Fruit fly (Drosophila melanogaster): Measurements from ENCODE around the gene RhoL.

RhoL gene

dm6 chr3R:9532437-9533180, 30.2 kb upstream of the RhoL start, which contains the start of gene by (continued):
- TF ChIP-seq brk (GFP tag; optimal IDR thresholded peaks at IDR 0.05) (no peak), Jra (GFP tag; optimal IDR thresholded peaks at IDR 0.05) (no peak), OdsH (GFP tag; optimal IDR thresholded peaks at IDR 0.05) (no peak)

dm6 chr3R:9529913-9530312, 27.5 kb upstream of the RhoL start:
- TF ChIP-seq HLH106 (tag; optimal IDR thresholded peaks at IDR 0.05) (no peak), brk (GFP tag; optimal IDR thresholded peaks at IDR 0.05) (no peak), Vsx2 (GFP tag; optimal IDR thresholded peaks at IDR 0.05; ENCODE audit: partially characterized antibody) (no peak), dmrt93B (GFP tag; optimal IDR thresholded peaks at IDR 0.05) (no peak), sage (GFP tag; optimal IDR thresholded peaks at IDR 0.05) (no peak), N (GFP tag; optimal IDR thresholded peaks at IDR 0.05) (no peak), sv (GFP tag; optimal IDR thresholded peaks at IDR 0.05) (no peak), psq (GFP tag; optimal IDR thresholded peaks at IDR 0.05) (no peak), GATAd (GFP tag; optimal IDR thresholded peaks at IDR 0.05) (no peak), OdsH (GFP tag; optimal IDR thresholded peaks at IDR 0.05) (no peak), lola (GFP tag; optimal IDR thresholded peaks at IDR 0.05) (no peak), Abd-B (GFP tag; optimal IDR thresholded peaks at IDR 0.05) (no peak), usp (GFP tag; optimal IDR thresholded peaks at IDR 0.05) (no peak), Hr78 (GFP tag; optimal IDR thresholded peaks at IDR 0.05) (no peak), Hnf4 (GFP tag; optimal IDR thresholded peaks at IDR 0.05) (no peak), ey (GFP tag; optimal IDR thresholded peaks at IDR 0.05) (no peak)

dm6 chr3R:9529387-9529897, 27.1 kb upstream of the RhoL start:
- no peak for TF ChIP-seq tai (GFP tag; optimal IDR thresholded peaks at IDR 0.05)
- no peak for TF ChIP-seq dsf (GFP tag; optimal IDR thresholded peaks at IDR 0.05; ENCODE audit: borderline replicate concordance)
- no peak for TF ChIP-seq CG9705 (GFP tag; optimal IDR thresholded peaks at IDR 0.05)
- no peak for TF ChIP-seq brk (GFP tag; optimal IDR thresholded peaks at IDR 0.05)
- no peak for TF ChIP-seq CG32264 (GFP tag; optimal IDR thresholded peaks at IDR 0.05)
- no peak for TF ChIP-seq Vsx2 (GFP tag; optimal IDR thresholded peaks at IDR 0.05; ENCODE audit: partially characterized antibody)
- no peak for TF ChIP-seq Hr83 (GFP tag; optimal IDR thresholded peaks at IDR 0.05; ENCODE audit: poor library complexity, severe bottlenecking)
- TF ChIP-seq Rel (GFP tag; optimal IDR thresholded peaks at IDR 0.05) = no peak
- peak; percentile 69 for TF ChIP-seq Rel (tag; optimal IDR thresholded peaks at IDR 0.05)

- TF ChIP-seq Abd-B (GFP tag; optimal IDR thresholded peaks at IDR 0.05) = no peak
- peak; percentile 96 for TF ChIP-seq br (GFP tag; optimal IDR thresholded peaks at IDR 0.05)
- peak; percentile 94 for TF ChIP-seq ey (GFP tag; optimal IDR thresholded peaks at IDR 0.05)
- TF ChIP-seq Sp1 (GFP tag; optimal IDR thresholded peaks at IDR 0.05) = peak; percentile 87
- TF ChIP-seq Hnf4 (GFP tag; optimal IDR thresholded peaks at IDR 0.05) = peak; percentile 94
- TF ChIP-seq dl (GFP tag; optimal IDR thresholded peaks at IDR 0.05; ENCODE audit: insufficient read depth in 1 of 2, partially characterized antibody in 2 of 2) = no peak
- peak; percentile 96 for TF ChIP-seq rgr (GFP tag; optimal IDR thresholded peaks at IDR 0.05)
- peak; percentile 10 for TF ChIP-seq jim (GFP tag; optimal IDR thresholded peaks at IDR 0.05)
- peak; percentile 90 for TF ChIP-seq HLH106 (tag; optimal IDR thresholded peaks at IDR 0.05)
- peak; percentile 77 for TF ChIP-seq GATAd (GFP tag; optimal IDR thresholded peaks at IDR 0.05)
- peak; percentile 86 for TF ChIP-seq psq (GFP tag; optimal IDR thresholded peaks at IDR 0.05)
- peak; percentile 95 for TF ChIP-seq foxo (GFP tag; optimal IDR thresholded peaks at IDR 0.05)
- no peak for TF ChIP-seq Dfd (GFP tag; optimal IDR thresholded peaks at IDR 0.05)
- TF ChIP-seq dsf (GFP tag; optimal IDR thresholded peaks at IDR 0.05; ENCODE audit: borderline replicate concordance) = peak; percentile 34
- TF ChIP-seq Hr83 (GFP tag; optimal IDR thresholded peaks at IDR 0.05; ENCODE audit: poor library complexity, severe bottlenecking) = peak; percentile 96
- TF ChIP-seq Jra (GFP tag; optimal IDR thresholded peaks at IDR 0.05) = peak; percentile 88
- TF ChIP-seq CG9705 (GFP tag; optimal IDR thresholded peaks at IDR 0.05) = peak; percentile 68
- TF ChIP-seq CrebA (GFP tag; optimal IDR thresholded peaks at IDR 0.05; ENCODE audit: borderline replicate concordance) = no peak
- no peak for TF ChIP-seq Hr78 (GFP tag; optimal IDR thresholded peaks at IDR 0.05)
- peak; percentile 92 for TF ChIP-seq woc (GFP tag; optimal IDR thresholded peaks at IDR 0.05)
- TF ChIP-seq lola (GFP tag; optimal IDR thresholded peaks at IDR 0.05) = no peak
- TF ChIP-seq N (GFP tag; optimal IDR thresholded peaks at IDR 0.05) = no peak
- TF ChIP-seq fru (GFP tag; optimal IDR thresholded peaks at IDR 0.05) = peak; percentile 97
- TF ChIP-seq pan (optimal IDR thresholded peaks at IDR 0.05) = no peak
- TF ChIP-seq tai (GFP tag; optimal IDR thresholded peaks at IDR 0.05) = no peak
- TF ChIP-seq sage (GFP tag; optimal IDR thresholded peaks at IDR 0.05) = peak; percentile 92
- TF ChIP-seq Dif (GFP tag; optimal IDR thresholded peaks at IDR 0.05; ENCODE audit: partially characterized antibody) = no peak
- peak; percentile 65 for TF ChIP-seq sv (GFP tag; optimal IDR thresholded peaks at IDR 0.05)
- TF ChIP-seq CG32264 (GFP tag; optimal IDR thresholded peaks at IDR 0.05) = peak; percentile 97
- peak; percentile 81 for TF ChIP-seq dmrt93B (GFP tag; optimal IDR thresholded peaks at IDR 0.05)
- TF ChIP-seq Rel (GFP tag; optimal IDR thresholded peaks at IDR 0.05) = peak; percentile 95
- TF ChIP-seq Rel (tag; optimal IDR thresholded peaks at IDR 0.05) = peak; percentile 60
- TF ChIP-seq Vsx2 (GFP tag; optimal IDR thresholded peaks at IDR 0.05; ENCODE audit: partially characterized antibody) = no peak
- TF ChIP-seq Mio (GFP tag; optimal IDR thresholded peaks at IDR 0.05) = peak; percentile 65
Observed at dm6 chr3R:9527907-9528842, 25.8 kb upstream of the RhoL start.
